Worm (Caenorhabditis elegans): ENCODE data around the gene crh-2.

crh-2 gene

ce11 chrII:5187469-5187868, at the start of gene crh-2:
TSS of gene crh-2 (minus strand) at chrII:5187569.
- TF ChIP-seq T22C8.4 (GFP tag; IDR thresholded peaks at IDR 0.05) (no peak), klf-2 (GFP tag; conservative IDR thresholded peaks at IDR 0.05) (no peak), ztf-23 (GFP tag; IDR thresholded peaks at IDR 0.05) (no peak), ref-1 (GFP tag; conservative IDR thresholded peaks at IDR 0.05) (no peak), cog-1 (tag; optimal IDR thresholded peaks at IDR 0.05) (no peak)

DNA sequence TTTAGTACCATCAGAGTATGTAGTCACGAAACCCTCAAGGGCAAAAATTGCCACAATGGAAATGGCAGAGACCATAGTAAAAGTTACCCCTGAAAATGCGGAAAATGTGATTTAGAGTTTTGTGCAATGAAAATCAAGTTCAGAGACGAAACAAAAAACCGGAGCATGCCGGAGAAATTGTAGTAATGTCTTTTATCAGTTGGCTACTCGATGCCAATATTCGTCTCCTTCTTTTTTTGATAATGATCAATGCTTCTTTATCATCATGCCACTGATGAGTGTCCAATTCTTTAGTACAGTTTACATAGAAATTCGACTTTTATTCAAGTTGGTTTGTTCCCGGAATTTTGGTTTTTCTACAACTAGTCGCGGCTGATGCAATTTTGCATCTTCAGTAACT, 48.4 kb upstream of the crh-2 start, which contains the start of gene pho-1:
pho-1 (minus strand) TSS at position 89 of the 400 bp plus-strand sequence.
- no peak for TF ChIP-seq T22C8.4 (GFP tag; IDR thresholded peaks at IDR 0.05)
- no peak for TF ChIP-seq tab-1 (GFP tag; IDR thresholded peaks at IDR 0.05)
- no peak for TF ChIP-seq klf-2 (GFP tag; conservative IDR thresholded peaks at IDR 0.05)
- no peak for TF ChIP-seq flt-1 (GFP tag; IDR thresholded peaks at IDR 0.05)
- no peak for TF ChIP-seq ztf-29 (GFP tag; IDR thresholded peaks at IDR 0.05)
- TF ChIP-seq cog-1 (tag; optimal IDR thresholded peaks at IDR 0.05): no peak
- no peak for TF ChIP-seq med-1 (GFP tag; optimal IDR thresholded peaks at IDR 0.05; ENCODE audit: insufficient read depth)
- no peak for TF ChIP-seq ref-1 (GFP tag; conservative IDR thresholded peaks at IDR 0.05)

DNA sequence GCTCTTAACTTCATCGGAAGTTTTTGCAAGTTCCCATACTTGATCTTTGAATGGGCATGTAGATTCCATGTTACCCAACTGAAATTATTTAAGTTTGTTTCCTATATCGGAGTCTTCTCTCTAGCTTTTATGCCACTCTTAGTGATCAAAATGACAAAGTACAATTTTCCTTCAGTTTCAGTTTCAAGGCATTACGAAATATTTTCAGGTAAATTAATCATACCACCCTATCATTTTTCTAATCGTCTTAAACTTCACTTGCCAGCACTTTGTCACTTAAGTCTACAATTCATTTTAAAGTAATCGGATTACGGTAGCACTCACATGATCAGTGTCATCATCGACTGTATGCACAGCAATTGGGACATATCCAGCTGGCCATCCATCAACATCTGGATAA, 47.4 kb upstream of the crh-2 start:
- no peak for TF ChIP-seq ref-1 (GFP tag; conservative IDR thresholded peaks at IDR 0.05)
- TF ChIP-seq cog-1 (tag; optimal IDR thresholded peaks at IDR 0.05): no peak
- no peak for TF ChIP-seq T22C8.4 (GFP tag; IDR thresholded peaks at IDR 0.05)
- TF ChIP-seq ztf-29 (GFP tag; IDR thresholded peaks at IDR 0.05): no peak
- TF ChIP-seq klf-2 (GFP tag; conservative IDR thresholded peaks at IDR 0.05): no peak
- TF ChIP-seq ztf-23 (GFP tag; IDR thresholded peaks at IDR 0.05): no peak
- no peak for TF ChIP-seq flt-1 (GFP tag; IDR thresholded peaks at IDR 0.05)
- TF ChIP-seq med-1 (GFP tag; optimal IDR thresholded peaks at IDR 0.05; ENCODE audit: insufficient read depth): no peak
- no peak for TF ChIP-seq tab-1 (GFP tag; IDR thresholded peaks at IDR 0.05)

ce11 chrII:5231111-5231510, 43.7 kb upstream of the crh-2 start, which contains the start of gene EGAP2.1:
TSS of gene EGAP2.1 (plus strand) at chrII:5231411.
- TF ChIP-seq ztf-29 (GFP tag; IDR thresholded peaks at IDR 0.05) (no peak), med-1 (GFP tag; optimal IDR thresholded peaks at IDR 0.05; ENCODE audit: insufficient read depth) (no peak), T22C8.4 (GFP tag; IDR thresholded peaks at IDR 0.05) (0 out of 2 replicates have a peak, but pooled peaks have one; percentile 34), flt-1 (GFP tag; IDR thresholded peaks at IDR 0.05) (peak; percentile 49; the same call in 1 of the 2 replicates)

DNA sequence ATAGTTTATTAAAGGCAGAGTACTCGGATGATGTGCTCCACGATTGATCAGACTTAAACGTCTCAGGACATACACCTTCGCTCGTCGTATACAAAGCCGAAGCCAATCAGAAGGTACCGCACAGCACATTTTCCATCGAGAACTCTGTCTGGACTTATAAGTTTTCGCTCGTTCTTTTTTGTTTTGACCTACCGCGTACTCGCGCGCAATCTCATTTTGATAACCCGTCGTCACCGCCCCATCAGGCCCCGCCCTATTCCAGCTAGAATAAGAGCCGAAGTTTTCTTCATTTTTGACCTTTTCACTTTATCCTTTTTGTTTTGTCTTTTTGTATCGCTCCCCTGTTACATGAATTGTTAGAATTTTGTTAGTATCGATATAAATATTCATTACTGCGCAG, 42.2 kb upstream of the crh-2 start, which contains the start of gene EGAP2.2:
EGAP2.2 (plus strand) TSS at position 301 of the 400 bp plus-strand sequence.
- TF ChIP-seq klf-2 (GFP tag; conservative IDR thresholded peaks at IDR 0.05): no peak
- no peak for TF ChIP-seq med-1 (GFP tag; optimal IDR thresholded peaks at IDR 0.05; ENCODE audit: insufficient read depth)
- TF ChIP-seq ref-1 (GFP tag; conservative IDR thresholded peaks at IDR 0.05): no peak
- TF ChIP-seq cog-1 (tag; optimal IDR thresholded peaks at IDR 0.05): no peak
- no peak for TF ChIP-seq ztf-23 (GFP tag; IDR thresholded peaks at IDR 0.05)

DNA sequence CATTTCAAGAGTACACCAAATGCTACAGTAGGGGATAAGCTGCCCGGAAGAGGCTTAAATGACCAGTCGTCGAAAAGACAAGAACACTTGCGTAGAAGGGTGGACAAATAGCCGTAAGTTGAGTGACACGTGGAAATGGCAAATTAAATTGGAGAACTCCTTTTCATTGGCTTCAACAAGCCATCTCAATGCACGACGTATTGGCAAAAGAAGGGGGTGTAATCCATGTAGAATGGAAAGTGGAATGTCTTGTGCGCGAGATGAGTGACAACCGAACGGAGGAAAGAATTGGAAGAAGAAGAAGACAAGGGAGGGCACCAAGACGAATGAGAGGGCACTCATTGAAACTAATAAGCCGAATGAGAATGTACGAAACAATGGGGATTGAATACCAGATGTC, 41.3 kb upstream of the crh-2 start:
- TF ChIP-seq med-1 (GFP tag; optimal IDR thresholded peaks at IDR 0.05; ENCODE audit: insufficient read depth) (no peak), tab-1 (GFP tag; IDR thresholded peaks at IDR 0.05) (0 out of 2 replicates have a peak, but pooled peaks have one; percentile 41)

DNA sequence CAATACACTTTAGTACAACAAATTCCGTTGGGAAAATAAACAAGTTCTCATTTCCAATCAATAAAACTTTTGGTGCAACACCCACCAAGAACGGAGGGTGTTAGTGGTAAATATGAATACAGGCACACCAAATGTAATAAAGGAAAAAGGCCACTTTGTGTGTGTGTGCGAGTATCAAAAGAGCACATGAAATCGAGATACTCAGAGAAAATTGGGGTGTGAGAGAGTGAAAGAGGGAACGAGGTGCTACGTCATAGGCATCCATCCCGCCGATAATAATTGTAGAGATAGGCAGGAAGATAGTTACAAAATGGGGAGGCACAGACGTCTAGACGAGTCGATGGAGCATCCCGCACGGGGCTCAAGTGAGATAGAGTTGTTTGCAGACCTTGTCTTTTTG, 40.4 kb upstream of the crh-2 start:
- TF ChIP-seq klf-2 (GFP tag; conservative IDR thresholded peaks at IDR 0.05) (no peak), ref-1 (GFP tag; conservative IDR thresholded peaks at IDR 0.05) (no peak), cog-1 (tag; optimal IDR thresholded peaks at IDR 0.05) (peak; percentile 16), flt-1 (GFP tag; IDR thresholded peaks at IDR 0.05) (0 out of 2 replicates have a peak, but pooled peaks have one; percentile 30), med-1 (GFP tag; optimal IDR thresholded peaks at IDR 0.05; ENCODE audit: insufficient read depth) (no peak), ztf-23 (GFP tag; IDR thresholded peaks at IDR 0.05) (no peak), ztf-29 (GFP tag; IDR thresholded peaks at IDR 0.05) (no peak), tab-1 (GFP tag; IDR thresholded peaks at IDR 0.05) (no peak), T22C8.4 (GFP tag; IDR thresholded peaks at IDR 0.05) (no peak)

ce11 chrII:5226309-5226708, 38.9 kb upstream of the crh-2 start:
- TF ChIP-seq cog-1 (tag; optimal IDR thresholded peaks at IDR 0.05) (no peak), flt-1 (GFP tag; IDR thresholded peaks at IDR 0.05) (peak; percentile 17; the same call in 1 of the 2 replicates), ztf-23 (GFP tag; IDR thresholded peaks at IDR 0.05) (0 out of 2 replicates have a peak, but pooled peaks have one; percentile 54)

DNA sequence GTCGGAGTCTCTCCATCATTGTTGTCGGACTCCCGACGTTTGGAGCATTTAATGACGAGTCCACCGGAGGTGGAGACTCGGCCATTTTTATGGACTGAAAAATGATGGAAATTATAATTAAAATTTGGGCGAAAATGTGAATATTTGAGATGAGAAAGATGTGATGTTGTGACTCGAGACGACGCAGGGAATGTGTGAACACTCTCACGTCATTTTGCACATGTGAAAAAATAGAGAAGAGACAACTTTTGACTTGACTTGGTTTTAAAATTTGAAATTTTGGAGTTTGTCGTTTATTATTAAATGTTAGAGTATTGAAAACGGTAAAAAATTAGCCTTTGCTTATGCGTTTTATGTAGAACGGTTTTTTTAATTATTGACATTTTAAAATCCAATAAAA, 37.9 kb upstream of the crh-2 start, which contains the start of gene dsh-1:
dsh-1 (minus strand) TSS at position 101 of the 400 bp plus-strand sequence.
- TF ChIP-seq ztf-23 (GFP tag; IDR thresholded peaks at IDR 0.05) (no peak), ztf-29 (GFP tag; IDR thresholded peaks at IDR 0.05) (no peak), flt-1 (GFP tag; IDR thresholded peaks at IDR 0.05) (no peak), ref-1 (GFP tag; conservative IDR thresholded peaks at IDR 0.05) (no peak), tab-1 (GFP tag; IDR thresholded peaks at IDR 0.05) (no peak), klf-2 (GFP tag; conservative IDR thresholded peaks at IDR 0.05) (no peak), T22C8.4 (GFP tag; IDR thresholded peaks at IDR 0.05) (no peak), med-1 (GFP tag; optimal IDR thresholded peaks at IDR 0.05; ENCODE audit: insufficient read depth) (no peak), cog-1 (tag; optimal IDR thresholded peaks at IDR 0.05) (no peak)

DNA sequence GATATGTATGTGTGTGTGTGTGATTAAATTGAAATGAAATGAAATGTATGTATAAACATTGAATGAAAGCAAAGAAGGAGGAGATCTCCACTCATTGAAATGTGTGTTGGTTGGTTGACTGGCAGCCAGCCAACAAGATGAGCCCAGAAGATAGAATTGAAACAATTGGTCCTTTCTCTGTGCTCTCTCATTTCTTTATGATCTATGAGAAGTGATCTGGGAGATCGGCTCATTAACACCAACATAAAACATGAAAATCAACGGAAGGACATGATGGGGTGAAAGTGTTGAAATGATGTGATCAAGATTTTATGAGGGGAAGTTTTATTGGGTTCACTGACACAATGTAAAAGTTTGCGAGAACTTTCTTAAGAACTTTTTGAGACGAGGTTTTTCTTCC, 35.5 kb upstream of the crh-2 start:
- no peak for TF ChIP-seq ref-1 (GFP tag; conservative IDR thresholded peaks at IDR 0.05)
- no peak for TF ChIP-seq ztf-23 (GFP tag; IDR thresholded peaks at IDR 0.05)
- TF ChIP-seq tab-1 (GFP tag; IDR thresholded peaks at IDR 0.05): no peak
- no peak for TF ChIP-seq med-1 (GFP tag; optimal IDR thresholded peaks at IDR 0.05; ENCODE audit: insufficient read depth)
- TF ChIP-seq klf-2 (GFP tag; conservative IDR thresholded peaks at IDR 0.05): no peak
- no peak for TF ChIP-seq cog-1 (tag; optimal IDR thresholded peaks at IDR 0.05)
- no peak for TF ChIP-seq flt-1 (GFP tag; IDR thresholded peaks at IDR 0.05)
- TF ChIP-seq T22C8.4 (GFP tag; IDR thresholded peaks at IDR 0.05): no peak
- no peak for TF ChIP-seq ztf-29 (GFP tag; IDR thresholded peaks at IDR 0.05)

All from whole organism, midembryonic.